Worm (Caenorhabditis elegans): ENCODE results near the gene ten-1.

DNA sequence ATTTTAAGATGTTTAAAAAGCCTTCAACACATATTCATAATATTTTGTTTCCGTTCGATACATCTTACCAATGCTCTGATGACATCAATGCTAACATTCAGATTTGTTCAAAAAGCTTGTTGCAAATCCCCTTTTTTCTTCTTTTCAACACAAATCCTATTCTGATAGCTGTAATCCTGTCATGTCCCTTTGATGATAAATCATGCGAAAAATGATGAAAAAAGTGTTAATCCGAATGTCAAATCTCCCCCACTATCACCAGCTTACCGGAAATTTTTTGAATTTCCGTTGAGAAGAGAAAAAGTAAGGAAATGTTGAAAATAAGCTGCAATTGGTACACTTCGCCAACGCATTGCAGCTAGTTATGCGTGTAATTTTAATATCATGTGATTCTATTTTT lies 61.0 kb downstream of the ten-1 start:
- TF ChIP-seq lin-13 (GFP tag; optimal IDR thresholded peaks at IDR 0.05), result no peak
- no peak for TF ChIP-seq nhr-237 (tag; optimal IDR thresholded peaks at IDR 0.05)
- no peak for TF ChIP-seq alr-1 (tag; optimal IDR thresholded peaks at IDR 0.05)
- no peak for TF ChIP-seq snpc-4 (tag; optimal IDR thresholded peaks at IDR 0.05)
- TF ChIP-seq sem-4 (tag; optimal IDR thresholded peaks at IDR 0.05), result no peak
- TF ChIP-seq lsy-2 (tag; optimal IDR thresholded peaks at IDR 0.05), result no peak
- no peak for TF ChIP-seq nhr-23 (tag; optimal IDR thresholded peaks at IDR 0.05)
- no peak for TF ChIP-seq nhr-25 (tag; optimal IDR thresholded peaks at IDR 0.05)
- TF ChIP-seq nhr-11 (tag; optimal IDR thresholded peaks at IDR 0.05), result no peak
- TF ChIP-seq unc-62 (GFP tag; optimal IDR thresholded peaks at IDR 0.05), result no peak
- TF ChIP-seq skn-1 (tag; optimal IDR thresholded peaks at IDR 0.05), result no peak
- no peak for TF ChIP-seq F13H6.1 (tag; optimal IDR thresholded peaks at IDR 0.05)
- TF ChIP-seq nhr-129 (tag; optimal IDR thresholded peaks at IDR 0.05), result no peak
- no peak for TF ChIP-seq ceh-16 (tag; optimal IDR thresholded peaks at IDR 0.05)

All from whole organism, L2 larva.